Worm (Caenorhabditis elegans): ENCODE measurements around the gene tmem-145.

tmem-145 gene

ce11 chrX:12073764-12074163 is at the start of gene tmem-145:
tmem-145 (minus strand) TSS chrX:12073864.
- TF ChIP-seq snpc-1.3 (tag; optimal IDR thresholded peaks at IDR 0.05; ENCODE audit: insufficient read depth) (no peak), lsy-27 (tag; optimal IDR thresholded peaks at IDR 0.05; ENCODE audit: borderline replicate concordance, insufficient read depth) (no peak), unc-130 (GFP tag; optimal IDR thresholded peaks at IDR 0.05) (no peak)

- TF ChIP-seq zfh-2 (GFP tag; conservative IDR thresholded peaks at IDR 0.05): no peak
- TF ChIP-seq nhr-80 (tag; optimal IDR thresholded peaks at IDR 0.05): no peak
- no peak for TF ChIP-seq cebp-1 (GFP tag; IDR thresholded peaks at IDR 0.05)
- no peak for TF ChIP-seq cebp-1 (tag; optimal IDR thresholded peaks at IDR 0.05)
- TF ChIP-seq xnd-1 (tag; optimal IDR thresholded peaks at IDR 0.05): no peak
Measured at ce11 chrX:12123152-12123551, 49.5 kb upstream of the tmem-145 start, which contains the start of gene T01H10.11. T01H10.11 (plus strand) TSS chrX:12123452.

ce11 chrX:12121285-12121684 is 47.6 kb upstream of the tmem-145 start, which contains the start of gene lgc-17:
lgc-17 (plus strand) TSS chrX:12121585.
- TF ChIP-seq K11D2.4 (GFP tag; IDR thresholded peaks at IDR 0.05) (no peak), sea-2 (GFP tag; IDR thresholded peaks at IDR 0.05) (no peak)

- no peak for TF ChIP-seq xnd-1 (tag; optimal IDR thresholded peaks at IDR 0.05)
- no peak for TF ChIP-seq sea-2 (GFP tag; IDR thresholded peaks at IDR 0.05)
- no peak for TF ChIP-seq madf-10 (tag; optimal IDR thresholded peaks at IDR 0.05)
- no peak for TF ChIP-seq ztf-26 (tag; optimal IDR thresholded peaks at IDR 0.05)
- no peak for TF ChIP-seq ztf-28 (GFP tag; IDR thresholded peaks at IDR 0.05)
- no peak for TF ChIP-seq nhr-90 (tag; optimal IDR thresholded peaks at IDR 0.05)
- TF ChIP-seq tlf-1 (GFP tag; optimal IDR thresholded peaks at IDR 0.05): no peak
- TF ChIP-seq mcd-1 (GFP tag; IDR thresholded peaks at IDR 0.05): no peak
- TF ChIP-seq F52B5.7 (tag; optimal IDR thresholded peaks at IDR 0.05): no peak
- no peak for TF ChIP-seq lin-40 (tag; optimal IDR thresholded peaks at IDR 0.05)
- no peak for TF ChIP-seq dpff-1 (tag; optimal IDR thresholded peaks at IDR 0.05)
- TF ChIP-seq D2030.7 (GFP tag; IDR thresholded peaks at IDR 0.05): no peak
- no peak for TF ChIP-seq hrde-1 (tag; optimal IDR thresholded peaks at IDR 0.05; ENCODE audit: borderline replicate concordance)
- no peak for TF ChIP-seq let-607 (tag; optimal IDR thresholded peaks at IDR 0.05)
- TF ChIP-seq die-1 (tag; optimal IDR thresholded peaks at IDR 0.05): no peak
Measured at ce11 chrX:12118340-12118739, 44.7 kb upstream of the tmem-145 start, which contains the start of gene lgc-16. lgc-16 (plus strand) TSS chrX:12118640.

ce11 chrX:12114024-12114423 is 40.4 kb upstream of the tmem-145 start, which contains the start of gene lgc-15:
lgc-15 (plus strand) TSS chrX:12114324.
- TF ChIP-seq ztf-22 (GFP tag; optimal IDR thresholded peaks at IDR 0.05): no peak

ce11 chrX:12111213-12111612 is 37.5 kb upstream of the tmem-145 start, which contains the start of gene lgc-14:
lgc-14 (plus strand) TSS chrX:12111513.
- TF ChIP-seq bed-2 (GFP tag; IDR thresholded peaks at IDR 0.05) (no peak), lir-1 (GFP tag; conservative IDR thresholded peaks at IDR 0.05) (no peak), dpff-1 (tag; optimal IDR thresholded peaks at IDR 0.05) (no peak), hsf-1 (GFP tag; IDR thresholded peaks at IDR 0.05) (no peak), nhr-27 (tag; optimal IDR thresholded peaks at IDR 0.05) (no peak), F39B2.1 (GFP tag; IDR thresholded peaks at IDR 0.05) (no peak), aptf-3 (GFP tag; IDR thresholded peaks at IDR 0.05) (no peak), F23B12.7 (tag; optimal IDR thresholded peaks at IDR 0.05; ENCODE audit: insufficient read depth) (no peak)
